Worm (Caenorhabditis elegans): ENCODE measurements around the gene flp-11.
A peak's percentile ranks its signal among the peaks of the same experiment; 100 is the strongest.

Gene flp-11

ce11 chrX:4671837-4672236 is 6.1 kb downstream of the flp-11 start:
- TF ChIP-seq ces-1 (GFP tag; optimal IDR thresholded peaks at IDR 0.05) (no peak), nhr-76 (tag; optimal IDR thresholded peaks at IDR 0.05) (no peak), mls-2 (tag; optimal IDR thresholded peaks at IDR 0.05) (no peak), bed-3 (GFP tag; optimal IDR thresholded peaks at IDR 0.05) (no peak), cnd-1 (tag; optimal IDR thresholded peaks at IDR 0.05) (no peak), lin-13 (tag; optimal IDR thresholded peaks at IDR 0.05) (no peak), pha-4 (tag; optimal IDR thresholded peaks at IDR 0.05) (no peak), sptf-1 (tag; optimal IDR thresholded peaks at IDR 0.05) (no peak), M03D4.4 (tag; optimal IDR thresholded peaks at IDR 0.05) (no peak), tbx-8 (GFP tag; optimal IDR thresholded peaks at IDR 0.05) (no peak), blmp-1 (tag; optimal IDR thresholded peaks at IDR 0.05) (no peak), nhr-237 (tag; optimal IDR thresholded peaks at IDR 0.05) (no peak)

- TF ChIP-seq unc-120 (tag; optimal IDR thresholded peaks at IDR 0.05; ENCODE audit: poor library complexity, severe bottlenecking) (no peak), nhr-2 (tag; optimal IDR thresholded peaks at IDR 0.05) (no peak), flh-1 (GFP tag; optimal IDR thresholded peaks at IDR 0.05) (no peak), nhr-76 (tag; optimal IDR thresholded peaks at IDR 0.05) (no peak), pha-4 (tag; optimal IDR thresholded peaks at IDR 0.05) (no peak), sem-2 (GFP tag; optimal IDR thresholded peaks at IDR 0.05) (no peak), ceh-43 (GFP tag; optimal IDR thresholded peaks at IDR 0.05) (no peak), lin-13 (tag; optimal IDR thresholded peaks at IDR 0.05) (no peak), blmp-1 (tag; optimal IDR thresholded peaks at IDR 0.05) (no peak), M03D4.4 (tag; optimal IDR thresholded peaks at IDR 0.05) (no peak), elt-3 (tag; optimal IDR thresholded peaks at IDR 0.05) (no peak), nhr-12 (tag; optimal IDR thresholded peaks at IDR 0.05) (no peak), drap-1 (GFP tag; optimal IDR thresholded peaks at IDR 0.05) (no peak)
Measured at ce11 chrX:4667788-4668187, 10.1 kb downstream of the flp-11 start, which contains the start of gene mfsd-12. Gene mfsd-12 (plus strand): TSS chrX:4668088.

- no peak for TF ChIP-seq nhr-12 (tag; optimal IDR thresholded peaks at IDR 0.05)
- no peak for TF ChIP-seq mep-1 (tag; optimal IDR thresholded peaks at IDR 0.05)
- no peak for TF ChIP-seq drap-1 (GFP tag; optimal IDR thresholded peaks at IDR 0.05)
- TF ChIP-seq lin-32 (GFP tag; optimal IDR thresholded peaks at IDR 0.05) = no peak
- no peak for TF ChIP-seq cnd-1 (tag; optimal IDR thresholded peaks at IDR 0.05)
- TF ChIP-seq bed-3 (GFP tag; optimal IDR thresholded peaks at IDR 0.05) = no peak
- no peak for TF ChIP-seq lsy-2 (tag; optimal IDR thresholded peaks at IDR 0.05)
- TF ChIP-seq ham-2 (GFP tag; optimal IDR thresholded peaks at IDR 0.05) = no peak
- no peak for TF ChIP-seq ceh-39 (tag; optimal IDR thresholded peaks at IDR 0.05)
- no peak for TF ChIP-seq sptf-1 (tag; optimal IDR thresholded peaks at IDR 0.05)
Measured at ce11 chrX:4664649-4665048, 13.3 kb downstream of the flp-11 start.

- TF ChIP-seq elt-3 (tag; optimal IDR thresholded peaks at IDR 0.05) (peak; percentile 14), unc-120 (tag; optimal IDR thresholded peaks at IDR 0.05; ENCODE audit: poor library complexity, severe bottlenecking) (no peak), flh-1 (GFP tag; optimal IDR thresholded peaks at IDR 0.05) (no peak)
Measured at ce11 chrX:4662964-4663684, 14.8 kb downstream of the flp-11 start.

- peak; percentile 46 for TF ChIP-seq ham-2 (GFP tag; optimal IDR thresholded peaks at IDR 0.05)
- no peak for TF ChIP-seq ceh-43 (GFP tag; optimal IDR thresholded peaks at IDR 0.05)
- TF ChIP-seq nhr-28 (tag; optimal IDR thresholded peaks at IDR 0.05) = no peak
- TF ChIP-seq cnd-1 (tag; optimal IDR thresholded peaks at IDR 0.05) = no peak
- peak; percentile 67 for TF ChIP-seq elt-3 (tag; optimal IDR thresholded peaks at IDR 0.05)
- TF ChIP-seq ztf-11 (tag; optimal IDR thresholded peaks at IDR 0.05) = no peak
- TF ChIP-seq ces-1 (GFP tag; optimal IDR thresholded peaks at IDR 0.05) = no peak
- TF ChIP-seq flh-1 (GFP tag; optimal IDR thresholded peaks at IDR 0.05) = no peak
- peak; percentile 62 for TF ChIP-seq pha-4 (tag; optimal IDR thresholded peaks at IDR 0.05)
- no peak for TF ChIP-seq mls-2 (tag; optimal IDR thresholded peaks at IDR 0.05)
- no peak for TF ChIP-seq nhr-76 (tag; optimal IDR thresholded peaks at IDR 0.05)
- TF ChIP-seq sptf-1 (tag; optimal IDR thresholded peaks at IDR 0.05) = no peak
- TF ChIP-seq snpc-4 (tag; optimal IDR thresholded peaks at IDR 0.05) = no peak
- no peak for TF ChIP-seq tbx-8 (GFP tag; optimal IDR thresholded peaks at IDR 0.05)
- peak; percentile 36 for TF ChIP-seq nhr-237 (tag; optimal IDR thresholded peaks at IDR 0.05)
- TF ChIP-seq zip-8 (tag; optimal IDR thresholded peaks at IDR 0.05) = no peak
- peak; percentile 51 for TF ChIP-seq unc-120 (tag; optimal IDR thresholded peaks at IDR 0.05; ENCODE audit: poor library complexity, severe bottlenecking)
- peak; percentile 64 for TF ChIP-seq blmp-1 (tag; optimal IDR thresholded peaks at IDR 0.05)
- TF ChIP-seq unc-62 (GFP tag; optimal IDR thresholded peaks at IDR 0.05) = peak; percentile 12
- peak; percentile 21 for TF ChIP-seq mep-1 (tag; optimal IDR thresholded peaks at IDR 0.05)
Measured at ce11 chrX:4662293-4662825, 15.6 kb downstream of the flp-11 start.

Measured in whole organism, mixed stage, embryonic.